Fruit fly (Drosophila melanogaster) whole organism, embryonic: ENCODE data around the gene CG5255.

Experiments
- Ada2b ChIP-seq: fragments of 200-800 bp; sonication (Bioruptor generic); IDR thresholded peaks from 2 replicates; pipeline ENCODE4 v1.3.6; 2022; ENCODE audit warnings: missing biosample characterization, missing genetic modification characterization
- Aef1 ChIP-seq: fragments of 200-800 bp; sonication (Bioruptor generic); IDR thresholded peaks from 3 replicates; pipeline ENCODE4 v1.3.6; 2022; ENCODE audit warnings: missing biosample characterization, missing genetic modification characterization
- Atf-2 ChIP-seq: fragments of 200-800 bp; sonication (Bioruptor generic); optimal IDR thresholded peaks from 2 replicates; lab custom pipeline; 2016; ENCODE audit warnings: missing biosample characterization, missing genetic modification characterization
- Bdp1 ChIP-seq: fragments of 200-800 bp; sonication (Bioruptor generic); optimal IDR thresholded peaks from 3 replicates; lab custom pipeline; 2016; ENCODE audit warnings: missing biosample characterization, missing genetic modification characterization
- CG10209 ChIP-seq: fragments of 200-800 bp; sonication (Bioruptor generic); optimal IDR thresholded peaks from 3 replicates; lab custom pipeline; 2017; ENCODE audit warnings: missing biosample characterization, mild to moderate bottlenecking, missing genetic modification characterization, missing genetic modification reagents
- CG11398 ChIP-seq: fragments of 200-800 bp; sonication (Bioruptor generic); optimal IDR thresholded peaks from 2 replicates; lab custom pipeline; 2016; ENCODE audit warnings: missing biosample characterization, missing genetic modification characterization
- CG12155 ChIP-seq: fragments of 200-800 bp; sonication (Bioruptor generic); optimal IDR thresholded peaks from 3 replicates; lab custom pipeline; 2016; ENCODE audit warnings: missing biosample characterization, missing genetic modification characterization
- CG12219 ChIP-seq: fragments of 200-800 bp; sonication (Bioruptor generic); optimal IDR thresholded peaks from 3 replicates; lab custom pipeline; 2018; ENCODE audit warnings: missing biosample characterization, mild to moderate bottlenecking, missing genetic modification characterization
- CG12744 ChIP-seq: fragments of 200-800 bp; sonication (Bioruptor generic); optimal IDR thresholded peaks from 2 replicates; lab custom pipeline; 2016; ENCODE audit warnings: missing biosample characterization, missing genetic modification characterization
- CG14667 ChIP-seq: fragments of 200-800 bp; sonication (Bioruptor generic); IDR thresholded peaks from 2 replicates; pipeline ENCODE4 v1.3.6; 2022; ENCODE audit warnings: missing biosample characterization, missing genetic modification characterization
- CG15073 ChIP-seq: fragments of 200-800 bp; sonication (Bioruptor generic); optimal IDR thresholded peaks from 2 replicates; lab custom pipeline; 2016; ENCODE audit warnings: missing biosample characterization, missing genetic modification characterization
- CG17568 ChIP-seq: fragments of 200-800 bp; sonication (Bioruptor generic); optimal IDR thresholded peaks from 2 replicates; lab custom pipeline; 2018; ENCODE audit warnings: missing biosample characterization, mild to moderate bottlenecking, missing genetic modification characterization, moderate library complexity
- CG17829 ChIP-seq: fragments of 200-800 bp; optimal IDR thresholded peaks from 2 replicates; lab custom pipeline; 2019; ENCODE audit warnings: missing biosample characterization, mild to moderate bottlenecking, missing genetic modification characterization, moderate library complexity
- CG30020 ChIP-seq: fragments of 200-800 bp; optimal IDR thresholded peaks from 2 replicates; lab custom pipeline; 2019; ENCODE audit warnings: missing biosample characterization, mild to moderate bottlenecking, missing genetic modification characterization, moderate library complexity
- CG6654 ChIP-seq: fragments of 200-800 bp; sonication (Bioruptor generic); optimal IDR thresholded peaks from 2 replicates; lab custom pipeline; 2017; ENCODE audit warnings: missing biosample characterization, mild to moderate bottlenecking, missing genetic modification characterization
- CG6683 ChIP-seq: fragments of 200-800 bp; sonication (Bioruptor generic); optimal IDR thresholded peaks from 2 replicates; lab custom pipeline; 2017; ENCODE audit warnings: missing biosample characterization, mild to moderate bottlenecking, missing genetic modification characterization, missing genetic modification reagents
- CG7839 ChIP-seq: fragments of 200-800 bp; sonication (Bioruptor generic); optimal IDR thresholded peaks from 3 replicates; lab custom pipeline; 2018; ENCODE audit warnings: missing biosample characterization, mild to moderate bottlenecking, missing genetic modification characterization, moderate library complexity
- CG8924 ChIP-seq: fragments of 200-800 bp; optimal IDR thresholded peaks from 3 replicates; lab custom pipeline; 2019; ENCODE audit warnings: missing biosample characterization, mild to moderate bottlenecking, missing genetic modification characterization, moderate library complexity
- CG9932 ChIP-seq: fragments of 200-800 bp; sonication (Bioruptor generic); IDR thresholded peaks from 2 replicates; pipeline ENCODE4 v1.3.6; 2022; ENCODE audit warnings: missing biosample characterization, missing genetic modification characterization
- D19B ChIP-seq: fragments of 200-800 bp; sonication (Bioruptor generic); optimal IDR thresholded peaks from 2 replicates; lab custom pipeline; 2017; ENCODE audit warnings: missing biosample characterization, mild to moderate bottlenecking, missing genetic modification characterization
- Dbx ChIP-seq: fragments of 200-800 bp; sonication (Bioruptor generic); IDR thresholded peaks from 3 replicates; pipeline ENCODE4 v1.3.6; 2022; ENCODE audit warnings: missing biosample characterization, missing genetic modification characterization
- Dp ChIP-seq: fragments of 200-800 bp; sonication (Bioruptor generic); optimal IDR thresholded peaks from 2 replicates; lab custom pipeline; 2018; ENCODE audit warnings: missing biosample characterization, mild to moderate bottlenecking, missing genetic modification characterization, moderate library complexity
- Hr51 ChIP-seq, 2 experiments: fragments of 200-800 bp; sonication (Bioruptor generic); optimal IDR thresholded peaks; 2 replicates in 1 of 2; 3 replicates in 1 of 2; lab custom pipeline; 2016 to 2018; ENCODE audit warnings: missing biosample characterization in 2 of 2, missing genetic modification characterization in 2 of 2, mild to moderate bottlenecking in 1 of 2, moderate library complexity in 1 of 2
- Lpt ChIP-seq: fragments of >200 bp; optimal IDR thresholded peaks from 2 replicates; lab custom pipeline; 2018; ENCODE audit warnings: missing biosample characterization, missing genetic modification characterization
- MESR4 ChIP-seq: fragments of 200-800 bp; sonication (Bioruptor generic); optimal IDR thresholded peaks from 2 replicates; lab custom pipeline; 2018; ENCODE audit warnings: missing biosample characterization, mild to moderate bottlenecking, missing genetic modification characterization, moderate library complexity
- Mad ChIP-seq: fragments of 200-800 bp; sonication (Bioruptor generic); optimal IDR thresholded peaks from 2 replicates; lab custom pipeline; 2016; ENCODE audit warnings: missing biosample characterization, missing genetic modification characterization
- Nf-YC ChIP-seq: fragments of 200-800 bp; optimal IDR thresholded peaks from 3 replicates; lab custom pipeline; 2019; ENCODE audit warnings: missing biosample characterization, mild to moderate bottlenecking, missing genetic modification characterization, moderate library complexity
- Opbp ChIP-seq: fragments of 200-800 bp; sonication (Bioruptor generic); IDR thresholded peaks from 3 replicates; pipeline ENCODE4 v1.3.6; 2022; ENCODE audit warnings: missing biosample characterization, missing genetic modification characterization; ENCODE audit not compliant: partially characterized antibody
- Optix ChIP-seq: fragments of 200-800 bp; sonication (Bioruptor generic); IDR thresholded peaks from 3 replicates; pipeline ENCODE4 v1.3.6; 2022; ENCODE audit warnings: missing biosample characterization, missing genetic modification characterization
- Rfx ChIP-seq: fragments of 200-800 bp; sonication (Bioruptor generic); IDR thresholded peaks from 2 replicates; pipeline ENCODE4 v1.3.6; 2022; ENCODE audit warnings: missing biosample characterization, missing genetic modification characterization
- Vsx1 ChIP-seq: fragments of 200-800 bp; sonication (Bioruptor generic); optimal IDR thresholded peaks from 2 replicates; lab custom pipeline; 2017; ENCODE audit warnings: missing biosample characterization, mild to moderate bottlenecking, missing genetic modification characterization, missing genetic modification reagents
- bcd ChIP-seq: fragments of 200-800 bp; sonication (Bioruptor generic); optimal IDR thresholded peaks from 2 replicates; lab custom pipeline; 2017; ENCODE audit warnings: missing biosample characterization, mild to moderate bottlenecking, missing genetic modification characterization
- btn ChIP-seq: fragments of 200-800 bp; sonication (Bioruptor generic); optimal IDR thresholded peaks from 2 replicates; lab custom pipeline; 2016; ENCODE audit warnings: missing biosample characterization, missing genetic modification characterization
- caup ChIP-seq: fragments of 200-800 bp; sonication (Bioruptor generic); optimal IDR thresholded peaks from 3 replicates; lab custom pipeline; 2017; ENCODE audit warnings: missing biosample characterization, mild to moderate bottlenecking, missing genetic modification characterization, moderate library complexity; ENCODE audit not compliant: severe bottlenecking
- cg ChIP-seq: fragments of 200-800 bp; sonication (Bioruptor generic); optimal IDR thresholded peaks from 3 replicates; lab custom pipeline; 2019; ENCODE audit warnings: missing biosample characterization, mild to moderate bottlenecking, missing genetic modification characterization, moderate library complexity
- croc ChIP-seq: fragments of 200-800 bp; sonication (Bioruptor generic); conservative IDR thresholded peaks from 3 replicates; pipeline ENCODE4 v1.3.6; 2022; ENCODE audit warnings: missing biosample characterization, missing genetic modification characterization
- dmrt11E ChIP-seq: fragments of 200-800 bp; sonication (Bioruptor generic); optimal IDR thresholded peaks from 3 replicates; lab custom pipeline; 2018; ENCODE audit warnings: missing biosample characterization, mild to moderate bottlenecking, missing genetic modification characterization, moderate library complexity
- esg ChIP-seq: fragments of 200-800 bp; sonication (Bioruptor generic); conservative IDR thresholded peaks from 2 replicates; pipeline ENCODE4 v1.3.6; 2022; ENCODE audit warnings: missing biosample characterization, missing genetic modification characterization
- fd3F ChIP-seq: fragments of 200-800 bp; sonication (Bioruptor generic); optimal IDR thresholded peaks from 2 replicates; lab custom pipeline; 2018; ENCODE audit warnings: missing biosample characterization, mild to moderate bottlenecking, missing genetic modification characterization, moderate library complexity
- gce ChIP-seq: fragments of 200-800 bp; sonication (Bioruptor generic); IDR thresholded peaks from 3 replicates; pipeline ENCODE4 v1.3.6; 2022; ENCODE audit warnings: missing biosample characterization, missing genetic modification characterization
- grn ChIP-seq: fragments of 200-800 bp; sonication (Bioruptor generic); optimal IDR thresholded peaks from 3 replicates; lab custom pipeline; 2017; ENCODE audit warnings: missing biosample characterization, missing genetic modification characterization
- lab ChIP-seq: fragments of 200-800 bp; sonication (Bioruptor generic); optimal IDR thresholded peaks from 3 replicates; lab custom pipeline; 2017; ENCODE audit warnings: missing biosample characterization, missing genetic modification characterization, mild to moderate bottlenecking, moderate library complexity, missing genetic modification reagents
- oc ChIP-seq: fragments of 200-800 bp; sonication (Bioruptor generic); optimal IDR thresholded peaks from 2 replicates; lab custom pipeline; 2018; ENCODE audit warnings: missing biosample characterization, mild to moderate bottlenecking, missing genetic modification characterization, moderate library complexity
- pita ChIP-seq: fragments of 200-800 bp; sonication (Bioruptor generic); optimal IDR thresholded peaks from 2 replicates; lab custom pipeline; 2017; ENCODE audit warnings: missing biosample characterization, mild to moderate bottlenecking, missing genetic modification characterization
- sd ChIP-seq: fragments of 200-800 bp; sonication (Bioruptor generic); optimal IDR thresholded peaks from 3 replicates; lab custom pipeline; 2018; ENCODE audit warnings: missing biosample characterization, mild to moderate bottlenecking, missing genetic modification characterization, moderate library complexity
- slou ChIP-seq: fragments of 200-800 bp; sonication (Bioruptor generic); optimal IDR thresholded peaks from 3 replicates; lab custom pipeline; 2016; ENCODE audit warnings: missing biosample characterization, missing genetic modification characterization
- sob ChIP-seq: fragments of 200-800 bp; sonication (Bioruptor generic); IDR thresholded peaks from 2 replicates; pipeline ENCODE4 v1.3.6; 2022; ENCODE audit warnings: missing biosample characterization, missing genetic modification characterization
- sug ChIP-seq: fragments of 200-800 bp; optimal IDR thresholded peaks from 2 replicates; lab custom pipeline; 2019; ENCODE audit warnings: missing biosample characterization, mild to moderate bottlenecking, missing genetic modification characterization, moderate library complexity
- tio ChIP-seq: fragments of 200-800 bp; sonication (Bioruptor generic); optimal IDR thresholded peaks from 2 replicates; lab custom pipeline; 2017; ENCODE audit warnings: missing biosample characterization, missing genetic modification characterization, inconsistent platforms
- z ChIP-seq: fragments of 200-800 bp; sonication (Bioruptor generic); IDR thresholded peaks from 3 replicates; pipeline ENCODE4 v1.3.6; 2022; ENCODE audit warnings: missing biosample characterization, missing genetic modification characterization
- zf30C ChIP-seq: fragments of 200-800 bp; sonication (Bioruptor generic); optimal IDR thresholded peaks from 3 replicates; lab custom pipeline; 2018; ENCODE audit warnings: missing biosample characterization, mild to moderate bottlenecking, missing genetic modification characterization

CG5255 gene

DNA sequence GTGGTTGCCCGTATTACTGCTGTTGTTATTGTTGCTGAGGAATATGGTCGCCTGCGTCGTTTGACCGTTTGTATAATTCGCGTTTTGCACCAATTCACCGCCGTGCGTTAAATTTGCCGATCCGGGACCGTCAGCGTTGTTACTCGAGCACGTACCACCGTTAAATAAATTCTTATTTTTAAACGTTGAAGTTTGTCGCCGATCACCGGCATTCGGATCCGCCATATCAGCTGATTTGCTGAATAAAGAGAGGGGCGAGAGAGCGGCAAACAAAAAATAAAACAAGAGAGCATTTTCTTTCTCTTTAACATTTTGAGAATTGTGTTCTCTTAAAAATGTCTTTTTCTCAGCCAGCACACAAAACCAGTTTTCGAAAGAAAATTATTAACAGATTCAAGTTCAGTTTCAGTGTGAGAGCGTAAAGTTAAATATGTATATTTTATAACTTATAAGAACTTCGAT, 18.7 kb upstream of the CG5255 start (continued):
- TF ChIP-seq pita (GFP tag; lab: Kevin White, UChicago) (no peak), CG11398 (GFP tag; lab: Kevin White, UChicago) (no peak), Aef1 (GFP tag; lab: Robert Waterston, UW) (no peak), CG10209 (GFP tag; lab: Kevin White, UChicago) (no peak), CG12155 (GFP tag; lab: Kevin White, UChicago) (no peak), oc (tag; lab: Kevin White, UChicago) (no peak), CG14667 (no peak), croc (GFP tag; lab: Robert Waterston, UW) (no peak), dmrt11E (tag; lab: Kevin White, UChicago) (no peak), Ada2b (GFP tag; lab: Robert Waterston, UW) (no peak), esg (GFP tag; lab: Robert Waterston, UW) (no peak), CG6654 (GFP tag; lab: Kevin White, UChicago) (no peak), CG17568 (GFP tag; lab: Kevin White, UChicago) (no peak), sd (tag; lab: Kevin White, UChicago) (peak; percentile 21), Bdp1 (GFP tag; lab: Kevin White, UChicago) (no peak), CG12219 (GFP tag; lab: Kevin White, UChicago) (no peak), sug (tag; lab: Kevin White, UChicago) (no peak), Vsx1 (GFP tag; lab: Kevin White, UChicago) (no peak), CG6683 (GFP tag; lab: Kevin White, UChicago) (no peak), cg (GFP tag; lab: Kevin White, UChicago) (peak; percentile 43), Mad (GFP tag; lab: Kevin White, UChicago) (no peak), CG17829 (no peak), CG15073 (GFP tag; lab: Kevin White, UChicago) (no peak), CG9932 (no peak), CG30020 (tag; lab: Kevin White, UChicago) (no peak), MESR4 (no peak), Hr51 (GFP tag; optimal IDR thresholded peaks at IDR 0.05; lab: Kevin White, UChicago) (no peak), D19B (GFP tag; lab: Kevin White, UChicago) (no peak), Lpt (no peak), caup (GFP tag; lab: Kevin White, UChicago) (peak; percentile 15), tio (GFP tag; lab: Kevin White, UChicago) (no peak), Nf-YC (no peak), lab (GFP tag; lab: Kevin White, UChicago) (peak; percentile 36), CG12744 (GFP tag; lab: Kevin White, UChicago) (no peak), fd3F (GFP tag; lab: Kevin White, UChicago) (no peak), Rfx (no peak; the same call in 1 of the 2 replicates), btn (GFP tag; lab: Kevin White, UChicago) (no peak), Opbp (GFP tag; lab: Robert Waterston, UW) (no peak), zf30C (GFP tag; lab: Kevin White, UChicago) (no peak), z (no peak), gce (GFP tag; lab: Robert Waterston, UW) (0 out of 3 replicates have a peak, but pooled peaks have one; percentile 27), Atf-2 (GFP tag; lab: Kevin White, UChicago) (no peak), CG8924 (no peak), bcd (no peak), Optix (GFP tag; lab: Robert Waterston, UW) (no peak), slou (GFP tag; lab: Kevin White, UChicago) (no peak), grn (GFP tag; lab: Kevin White, UChicago) (no peak), CG7839 (no peak), Dbx (no peak), Dp (no peak), sob (0 out of 2 replicates have a peak, but pooled peaks have one; percentile 13)
